Worm (Caenorhabditis elegans): ENCODE measurements around the gene Y110A2AL.7.
A peak's percentile ranks its signal among the peaks of the same experiment; 100 is the strongest.

Gene Y110A2AL.7

DNA sequence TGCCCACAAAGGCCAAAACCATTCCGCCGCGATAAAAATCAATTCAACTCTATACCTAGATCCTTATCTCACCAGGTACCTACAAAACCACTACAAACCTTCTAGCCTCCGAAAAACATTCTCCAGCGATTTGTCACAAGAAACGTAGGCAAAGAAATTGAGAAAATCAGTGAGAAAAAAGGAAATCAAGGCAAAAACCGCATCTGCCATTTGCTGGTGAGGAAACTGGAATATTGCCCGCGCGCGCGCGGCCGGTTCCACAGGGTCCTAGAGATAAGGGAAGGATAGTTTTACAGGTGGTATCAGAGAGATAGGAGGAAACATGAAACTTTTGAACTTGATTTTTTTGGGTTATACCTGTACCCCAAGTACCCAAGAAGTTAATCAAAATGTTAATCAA is 14.6 kb upstream of the Y110A2AL.7 start:
- no peak for TF ChIP-seq mls-2 (tag; optimal IDR thresholded peaks at IDR 0.05)
- peak; percentile 49 for TF ChIP-seq elt-1 (tag; optimal IDR thresholded peaks at IDR 0.05; ENCODE audit: borderline replicate concordance, insufficient read depth)
- TF ChIP-seq ham-2 (GFP tag; optimal IDR thresholded peaks at IDR 0.05) = no peak

DNA sequence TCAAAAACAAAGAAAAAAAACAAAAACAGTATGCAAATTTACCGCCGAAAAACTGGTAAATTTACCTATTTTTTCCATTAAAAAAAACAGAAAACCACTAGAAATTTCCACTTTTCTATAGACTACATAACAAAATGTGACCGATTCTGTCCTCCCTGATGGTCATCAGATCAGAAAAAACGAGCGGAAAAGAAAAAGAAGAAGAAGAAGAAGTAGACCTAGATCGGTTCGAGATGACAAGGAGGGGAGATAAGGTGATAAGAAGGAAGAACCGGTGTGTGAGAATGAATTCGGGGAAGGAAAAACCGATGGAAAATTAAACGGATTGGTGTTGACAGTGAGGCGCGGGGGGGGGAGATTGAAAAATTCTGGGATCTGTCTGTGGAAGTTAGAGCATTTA is 13.1 kb upstream of the Y110A2AL.7 start:
- TF ChIP-seq mep-1 (tag; optimal IDR thresholded peaks at IDR 0.05) (no peak), pha-4 (tag; optimal IDR thresholded peaks at IDR 0.05) (no peak), flh-1 (GFP tag; optimal IDR thresholded peaks at IDR 0.05) (no peak), nhr-76 (tag; optimal IDR thresholded peaks at IDR 0.05) (no peak), nhr-12 (tag; optimal IDR thresholded peaks at IDR 0.05) (no peak), ces-1 (GFP tag; optimal IDR thresholded peaks at IDR 0.05) (no peak), ztf-11 (tag; optimal IDR thresholded peaks at IDR 0.05) (no peak), blmp-1 (tag; optimal IDR thresholded peaks at IDR 0.05) (no peak), elt-3 (tag; optimal IDR thresholded peaks at IDR 0.05) (no peak), bed-3 (GFP tag; optimal IDR thresholded peaks at IDR 0.05) (no peak), nhr-237 (tag; optimal IDR thresholded peaks at IDR 0.05) (no peak), unc-39 (tag; optimal IDR thresholded peaks at IDR 0.05) (no peak)

ce11 chrII:2854794-2855193 is 11.8 kb upstream of the Y110A2AL.7 start:
- TF ChIP-seq blmp-1 (tag; optimal IDR thresholded peaks at IDR 0.05) = peak; percentile 24
- TF ChIP-seq nhr-28 (tag; optimal IDR thresholded peaks at IDR 0.05) = no peak

- TF ChIP-seq ceh-43 (GFP tag; optimal IDR thresholded peaks at IDR 0.05) = no peak
- TF ChIP-seq pha-4 (tag; optimal IDR thresholded peaks at IDR 0.05) = no peak
- no peak for TF ChIP-seq lsy-2 (tag; optimal IDR thresholded peaks at IDR 0.05)
- TF ChIP-seq mab-5 (tag; optimal IDR thresholded peaks at IDR 0.05) = no peak
- TF ChIP-seq ceh-39 (tag; optimal IDR thresholded peaks at IDR 0.05) = no peak
- no peak for TF ChIP-seq snpc-4 (tag; optimal IDR thresholded peaks at IDR 0.05)
- no peak for TF ChIP-seq elt-1 (tag; optimal IDR thresholded peaks at IDR 0.05; ENCODE audit: borderline replicate concordance, insufficient read depth)
- no peak for TF ChIP-seq ham-2 (GFP tag; optimal IDR thresholded peaks at IDR 0.05)
- no peak for TF ChIP-seq nhr-12 (tag; optimal IDR thresholded peaks at IDR 0.05)
- TF ChIP-seq ztf-11 (tag; optimal IDR thresholded peaks at IDR 0.05) = no peak
Measured at ce11 chrII:2853767-2854166, 10.8 kb upstream of the Y110A2AL.7 start.

ce11 chrII:2852493-2852892 is 9.5 kb upstream of the Y110A2AL.7 start, which contains the start of gene ptc-3:
ptc-3 (minus strand) TSS chrII:2852593.
- TF ChIP-seq nhr-12 (tag; optimal IDR thresholded peaks at IDR 0.05) = no peak
- TF ChIP-seq mls-2 (tag; optimal IDR thresholded peaks at IDR 0.05) = no peak
- no peak for TF ChIP-seq snpc-4 (tag; optimal IDR thresholded peaks at IDR 0.05)
- TF ChIP-seq lsy-2 (tag; optimal IDR thresholded peaks at IDR 0.05) = no peak

DNA sequence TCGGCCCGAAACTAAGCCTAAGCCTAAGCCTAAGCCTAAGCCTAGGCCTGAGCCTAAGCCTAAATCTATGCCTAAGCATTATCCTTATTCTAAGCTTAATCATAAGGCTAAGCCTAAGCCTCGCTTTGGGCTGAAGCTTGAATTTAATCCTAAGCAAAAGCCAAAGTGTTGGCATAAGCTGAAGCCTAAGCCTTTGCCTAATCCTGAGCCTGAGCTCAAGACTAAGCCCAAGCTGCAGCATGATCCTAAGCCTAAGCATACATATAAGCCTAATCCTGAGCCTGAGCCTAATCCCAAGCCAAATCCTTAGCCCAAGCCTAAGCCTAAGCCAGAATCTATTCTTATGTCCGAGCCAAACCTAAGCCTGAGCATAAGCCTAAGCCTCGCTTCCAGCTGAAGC is 3.6 kb upstream of the Y110A2AL.7 start:
- no peak for TF ChIP-seq mab-5 (tag; optimal IDR thresholded peaks at IDR 0.05)
- TF ChIP-seq ceh-43 (GFP tag; optimal IDR thresholded peaks at IDR 0.05) = no peak
- no peak for TF ChIP-seq ceh-39 (tag; optimal IDR thresholded peaks at IDR 0.05)
- no peak for TF ChIP-seq mep-1 (tag; optimal IDR thresholded peaks at IDR 0.05)
- no peak for TF ChIP-seq sem-2 (GFP tag; optimal IDR thresholded peaks at IDR 0.05)
- no peak for TF ChIP-seq ceh-83 (GFP tag; optimal IDR thresholded peaks at IDR 0.05)
- no peak for TF ChIP-seq nhr-28 (tag; optimal IDR thresholded peaks at IDR 0.05)
- TF ChIP-seq nhr-2 (tag; optimal IDR thresholded peaks at IDR 0.05) = no peak
- TF ChIP-seq hlh-1 (tag; optimal IDR thresholded peaks at IDR 0.05) = no peak
- no peak for TF ChIP-seq elt-3 (tag; optimal IDR thresholded peaks at IDR 0.05)

- TF ChIP-seq nhr-12 (tag; optimal IDR thresholded peaks at IDR 0.05) (no peak), unc-120 (tag; optimal IDR thresholded peaks at IDR 0.05; ENCODE audit: poor library complexity, severe bottlenecking) (no peak), bed-3 (GFP tag; optimal IDR thresholded peaks at IDR 0.05) (no peak), nhr-237 (tag; optimal IDR thresholded peaks at IDR 0.05) (no peak), lin-32 (GFP tag; optimal IDR thresholded peaks at IDR 0.05) (no peak), ces-1 (GFP tag; optimal IDR thresholded peaks at IDR 0.05) (no peak), tbx-8 (GFP tag; optimal IDR thresholded peaks at IDR 0.05) (no peak)
Measured at ce11 chrII:2845674-2846073, 2.7 kb upstream of the Y110A2AL.7 start.
